Fruit fly (Drosophila melanogaster): ENCODE data around the gene peb.

- TF ChIP-seq CG8478 (optimal IDR thresholded peaks at IDR 0.05) (no peak), CTCF (optimal IDR thresholded peaks at IDR 0.05) (no peak)
Measured at dm6 chrX:4573971-4574370, 43.4 kb upstream of the peb start.

All from S2 (cell line).